Fruit fly (Drosophila melanogaster) whole organism, embryonic: ENCODE data around the gene mbm.

ENCODE experiments used
- ATbp ChIP-seq: fragments of 200-800 bp; sonication (Bioruptor generic); optimal IDR thresholded peaks from 2 replicates; lab custom pipeline; 2017; ENCODE audit warnings: missing biosample characterization, mild to moderate bottlenecking, missing genetic modification characterization, missing genetic modification reagents
- Aef1 ChIP-seq: fragments of 200-800 bp; sonication (Bioruptor generic); IDR thresholded peaks from 3 replicates; pipeline ENCODE4 v1.3.6; 2022; ENCODE audit warnings: missing biosample characterization, missing genetic modification characterization
- CG10321 ChIP-seq: fragments of 200-800 bp; sonication (Bioruptor generic); IDR thresholded peaks from 2 replicates; pipeline ENCODE4 v1.3.6; 2022; ENCODE audit warnings: missing biosample characterization, missing genetic modification characterization
- CG12391 ChIP-seq: fragments of 200-800 bp; sonication (Bioruptor generic); optimal IDR thresholded peaks from 3 replicates; lab custom pipeline; 2018; ENCODE audit warnings: missing biosample characterization, mild to moderate bottlenecking, missing genetic modification characterization, moderate library complexity
- CG14441 ChIP-seq: fragments of 200-800 bp; sonication (Bioruptor generic); IDR thresholded peaks from 2 replicates; pipeline ENCODE4 v1.3.6; 2022; ENCODE audit warnings: missing biosample characterization, missing genetic modification characterization
- CG15479 ChIP-seq: fragments of 200-800 bp; sonication (Bioruptor generic); optimal IDR thresholded peaks from 3 replicates; lab custom pipeline; 2019; ENCODE audit warnings: missing biosample characterization, mild to moderate bottlenecking, missing genetic modification characterization, moderate library complexity
- CG16779 ChIP-seq: fragments of 200-800 bp; sonication (Bioruptor generic); IDR thresholded peaks from 2 replicates; pipeline ENCODE4 v1.3.6; 2022; ENCODE audit warnings: missing biosample characterization, missing genetic modification characterization
- CG17361 ChIP-seq: fragments of 200-800 bp; sonication (Bioruptor generic); IDR thresholded peaks from 3 replicates; pipeline ENCODE4 v1.3.6; 2022; ENCODE audit warnings: missing biosample characterization, missing genetic modification characterization
- CG17568 ChIP-seq: fragments of 200-800 bp; sonication (Bioruptor generic); optimal IDR thresholded peaks from 2 replicates; lab custom pipeline; 2018; ENCODE audit warnings: missing biosample characterization, mild to moderate bottlenecking, missing genetic modification characterization, moderate library complexity
- CG17802 ChIP-seq: fragments of 200-800 bp; sonication (Bioruptor generic); optimal IDR thresholded peaks from 2 replicates; lab custom pipeline; 2018; ENCODE audit warnings: missing biosample characterization, mild to moderate bottlenecking, missing genetic modification characterization, moderate library complexity
- CG1832 ChIP-seq: fragments of 200-800 bp; sonication (Bioruptor generic); optimal IDR thresholded peaks from 2 replicates; lab custom pipeline; 2017; ENCODE audit warnings: missing biosample characterization, mild to moderate bottlenecking, missing genetic modification characterization, inconsistent platforms
- CG2116 ChIP-seq: fragments of 200-800 bp; sonication (Bioruptor generic); optimal IDR thresholded peaks from 3 replicates; lab custom pipeline; 2018; ENCODE audit warnings: missing biosample characterization, mild to moderate bottlenecking, missing genetic modification characterization
- CG3163 ChIP-seq: fragments of 200-800 bp; sonication (Bioruptor generic); optimal IDR thresholded peaks from 3 replicates; lab custom pipeline; 2016; ENCODE audit warnings: missing biosample characterization, missing genetic modification characterization
- CG34376 ChIP-seq: fragments of 200-800 bp; sonication (Bioruptor generic); optimal IDR thresholded peaks from 2 replicates; lab custom pipeline; 2018; ENCODE audit warnings: missing biosample characterization, mild to moderate bottlenecking, missing genetic modification characterization
- CG42726 ChIP-seq: fragments of 200-800 bp; sonication (Bioruptor generic); IDR thresholded peaks from 2 replicates; pipeline ENCODE4 v1.3.6; 2022; ENCODE audit warnings: missing biosample characterization, missing genetic modification characterization; ENCODE audit not compliant: partially characterized antibody
- CG5180 ChIP-seq: fragments of 200-800 bp; sonication (Bioruptor generic); optimal IDR thresholded peaks from 3 replicates; lab custom pipeline; 2017; ENCODE audit warnings: missing biosample characterization, missing genetic modification characterization, mild to moderate bottlenecking, moderate library complexity, missing genetic modification reagents
- CG7987 ChIP-seq: fragments of 200-800 bp; sonication (Bioruptor generic); optimal IDR thresholded peaks from 2 replicates; lab custom pipeline; 2018; ENCODE audit warnings: missing biosample characterization, mild to moderate bottlenecking, missing genetic modification characterization, moderate library complexity
- CG8281 ChIP-seq: fragments of 200-800 bp; sonication (Bioruptor generic); optimal IDR thresholded peaks from 2 replicates; lab custom pipeline; 2018; ENCODE audit warnings: missing biosample characterization, mild to moderate bottlenecking, missing genetic modification characterization, moderate library complexity
- CkIIα-i1 ChIP-seq: fragments of 200-800 bp; sonication (Bioruptor generic); IDR thresholded peaks from 2 replicates; pipeline ENCODE4 v1.3.6; 2022; ENCODE audit warnings: missing biosample characterization, missing genetic modification characterization
- D ChIP-seq, 2 experiments: fragments of 200-800 bp in 1 of 2; fragments of >200 bp in 1 of 2; sonication (Bioruptor generic) in 1 of 2; optimal IDR thresholded peaks; 2 replicates in 1 of 2; 3 replicates in 1 of 2; lab custom pipeline; 2017; ENCODE audit warnings: mild to moderate bottlenecking in 1 of 2, missing biosample characterization in 1 of 2, missing genetic modification characterization in 1 of 2, missing genetic modification reagents in 1 of 2
- HmgZ ChIP-seq: fragments of 200-800 bp; sonication (Bioruptor generic); optimal IDR thresholded peaks from 2 replicates; lab custom pipeline; 2018; ENCODE audit warnings: missing biosample characterization, mild to moderate bottlenecking, missing genetic modification characterization
- Hmx ChIP-seq: fragments of 200-800 bp; sonication (Bioruptor generic); optimal IDR thresholded peaks from 2 replicates; lab custom pipeline; 2016; ENCODE audit warnings: missing biosample characterization, missing genetic modification characterization
- Lpt ChIP-seq: fragments of >200 bp; optimal IDR thresholded peaks from 2 replicates; lab custom pipeline; 2018; ENCODE audit warnings: missing biosample characterization, missing genetic modification characterization
- Usf ChIP-seq: fragments of 200-800 bp; sonication (Bioruptor generic); optimal IDR thresholded peaks from 2 replicates; lab custom pipeline; 2017; ENCODE audit warnings: missing genotype, missing biosample characterization, missing genetic modification characterization
- ab ChIP-seq: fragments of 200-800 bp; sonication (Bioruptor generic); optimal IDR thresholded peaks from 2 replicates; lab custom pipeline; 2016; ENCODE audit warnings: missing biosample characterization, missing genetic modification characterization
- ap ChIP-seq: fragments of 200-800 bp; sonication (Bioruptor generic); IDR thresholded peaks from 2 replicates; pipeline ENCODE4 v1.3.6; 2022; ENCODE audit warnings: missing biosample characterization, missing genetic modification characterization
- az2 ChIP-seq: fragments of 200-800 bp; sonication (Bioruptor generic); optimal IDR thresholded peaks from 3 replicates; lab custom pipeline; 2016; ENCODE audit warnings: missing biosample characterization, missing genetic modification characterization
- cas ChIP-seq: fragments of 200-800 bp; sonication (Bioruptor generic); IDR thresholded peaks from 2 replicates; pipeline ENCODE4 v1.3.6; 2022; ENCODE audit warnings: missing biosample characterization, missing genetic modification characterization
- cg ChIP-seq: fragments of 200-800 bp; sonication (Bioruptor generic); optimal IDR thresholded peaks from 3 replicates; lab custom pipeline; 2019; ENCODE audit warnings: missing biosample characterization, mild to moderate bottlenecking, missing genetic modification characterization, moderate library complexity
- chinmo ChIP-seq: fragments of 200-800 bp; sonication (Bioruptor generic); IDR thresholded peaks from 4 replicates; pipeline ENCODE4 v1.3.6; 2022; ENCODE audit warnings: missing biosample characterization, missing genetic modification characterization; ENCODE audit not compliant: partially characterized antibody
- chm ChIP-seq: fragments of 200-800 bp; sonication (Bioruptor generic); IDR thresholded peaks from 2 replicates; pipeline ENCODE4 v1.3.6; 2022; ENCODE audit warnings: missing biosample characterization, missing genetic modification characterization
- chn ChIP-seq: fragments of 200-800 bp; sonication (Bioruptor generic); optimal IDR thresholded peaks from 2 replicates; lab custom pipeline; 2016; ENCODE audit warnings: missing biosample characterization, missing genetic modification characterization
- dmrt11E ChIP-seq: fragments of 200-800 bp; sonication (Bioruptor generic); optimal IDR thresholded peaks from 3 replicates; lab custom pipeline; 2018; ENCODE audit warnings: missing biosample characterization, mild to moderate bottlenecking, missing genetic modification characterization, moderate library complexity
- dpn ChIP-seq, 2 experiments: fragments of 200-800 bp; sonication (Bioruptor generic); optimal IDR thresholded peaks; 3 replicates each; lab custom pipeline; 2016; ENCODE audit warnings: missing biosample characterization in 2 of 2, missing genetic modification characterization in 2 of 2
- ftz-f1 ChIP-seq: fragments of 200-800 bp; sonication (Bioruptor generic); optimal IDR thresholded peaks from 2 replicates; lab custom pipeline; 2016; ENCODE audit warnings: missing biosample characterization, missing genetic modification characterization
- grn ChIP-seq: fragments of 200-800 bp; sonication (Bioruptor generic); optimal IDR thresholded peaks from 3 replicates; lab custom pipeline; 2017; ENCODE audit warnings: missing biosample characterization, missing genetic modification characterization
- gsb-n ChIP-seq: fragments of 200-800 bp; sonication (Bioruptor generic); optimal IDR thresholded peaks from 3 replicates; lab custom pipeline; 2018; ENCODE audit warnings: missing biosample characterization, mild to moderate bottlenecking, missing genetic modification characterization
- ind ChIP-seq: fragments of 200-800 bp; sonication (Bioruptor generic); optimal IDR thresholded peaks from 3 replicates; lab custom pipeline; 2016; ENCODE audit warnings: missing biosample characterization, missing genetic modification characterization
- kay ChIP-seq: fragments of 200-800 bp; sonication (Bioruptor generic); optimal IDR thresholded peaks from 2 replicates; lab custom pipeline; 2016; ENCODE audit warnings: missing biosample characterization, missing genetic modification characterization
- knrl ChIP-seq: fragments of 200-800 bp; sonication (Bioruptor generic); IDR thresholded peaks from 3 replicates; pipeline ENCODE4 v1.3.6; 2022; ENCODE audit warnings: missing biosample characterization, missing genetic modification characterization; ENCODE audit not compliant: partially characterized antibody
- lmd ChIP-seq: fragments of 200-800 bp; sonication (Bioruptor generic); IDR thresholded peaks from 2 replicates; pipeline ENCODE4 v1.3.6; 2022; ENCODE audit warnings: missing biosample characterization, missing genetic modification characterization
- onecut ChIP-seq: fragments of 200-800 bp; sonication (Bioruptor generic); IDR thresholded peaks from 2 replicates; pipeline ENCODE4 v1.3.6; 2022; ENCODE audit warnings: missing biosample characterization, missing genetic modification characterization
- pum ChIP-seq: fragments of 200-800 bp; sonication (Bioruptor generic); optimal IDR thresholded peaks from 2 replicates; lab custom pipeline; 2016; ENCODE audit warnings: missing biosample characterization, missing genetic modification characterization
- salm ChIP-seq: fragments of 200-800 bp; sonication (Bioruptor generic); optimal IDR thresholded peaks from 2 replicates; lab custom pipeline; 2018; ENCODE audit warnings: missing biosample characterization, mild to moderate bottlenecking, missing genetic modification characterization
- sima ChIP-seq: fragments of 200-800 bp; sonication (Bioruptor generic); optimal IDR thresholded peaks from 2 replicates; lab custom pipeline; 2016; ENCODE audit warnings: missing biosample characterization, missing genetic modification characterization
- tap ChIP-seq: fragments of 200-800 bp; optimal IDR thresholded peaks from 3 replicates; lab custom pipeline; 2019; ENCODE audit warnings: missing biosample characterization, mild to moderate bottlenecking, missing genetic modification characterization, moderate library complexity
- unc-4 ChIP-seq: fragments of 200-800 bp; sonication (Bioruptor generic); IDR thresholded peaks from 2 replicates; pipeline ENCODE4 v1.3.6; 2022; ENCODE audit warnings: missing biosample characterization, missing genetic modification characterization; ENCODE audit not compliant: partially characterized antibody
- z ChIP-seq: fragments of 200-800 bp; sonication (Bioruptor generic); IDR thresholded peaks from 3 replicates; pipeline ENCODE4 v1.3.6; 2022; ENCODE audit warnings: missing biosample characterization, missing genetic modification characterization
- zen ChIP-seq: fragments of 200-800 bp; sonication (Bioruptor generic); optimal IDR thresholded peaks from 3 replicates; lab custom pipeline; 2018; ENCODE audit warnings: missing biosample characterization, mild to moderate bottlenecking, missing genetic modification characterization, moderate library complexity

Gene mbm

DNA sequence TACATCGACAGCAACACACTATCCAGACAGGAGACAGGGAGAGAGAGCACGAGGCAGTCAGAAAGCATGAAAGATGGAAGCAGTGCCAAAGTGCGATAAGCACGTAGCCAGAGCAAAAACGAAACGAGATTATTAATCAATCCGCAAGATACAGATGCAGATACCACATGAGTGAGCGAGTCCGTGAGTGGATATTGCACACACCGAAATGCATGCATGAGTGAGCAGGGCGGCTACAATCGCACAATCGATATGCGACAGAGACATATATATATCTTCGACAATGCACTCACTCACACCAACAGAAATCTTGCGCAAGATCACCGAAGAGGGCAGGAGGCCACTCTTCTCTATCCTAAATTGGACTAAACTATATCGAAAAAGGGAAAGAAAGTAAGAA is 50.6 kb downstream of the mbm start:
- TF ChIP-seq Hmx (no peak), D (optimal IDR thresholded peaks at IDR 0.05; lab: Kevin White, UChicago) (peak; percentile 62), D (GFP tag; optimal IDR thresholded peaks at IDR 0.05; lab: Kevin White, UChicago) (no peak), Aef1 (GFP tag; lab: Robert Waterston, UW) (no peak), CG17802 (tag; lab: Kevin White, UChicago) (no peak), grn (GFP tag; lab: Kevin White, UChicago) (peak; percentile 87), ind (GFP tag; lab: Kevin White, UChicago) (no peak), CG15479 (GFP tag; lab: Kevin White, UChicago) (peak; percentile 92), CG17568 (GFP tag; lab: Kevin White, UChicago) (no peak), sima (GFP tag; lab: Kevin White, UChicago) (no peak), CG5180 (GFP tag; lab: Kevin White, UChicago) (no peak), CG12391 (no peak), pum (GFP tag; lab: Kevin White, UChicago) (no peak), cg (peak; percentile 49), Lpt (peak; percentile 11), ab (GFP tag; lab: Kevin White, UChicago) (no peak), CG10321 (peak; percentile 83), CG17361 (GFP tag; lab: Robert Waterston, UW) (no peak), z (GFP tag; lab: Robert Waterston, UW) (peak; percentile 83), ap (GFP tag; lab: Robert Waterston, UW) (no peak), CG1832 (GFP tag; lab: Kevin White, UChicago) (peak; percentile 58)
- TF ChIP-seq, all 482 proteins: peak for 8

DNA sequence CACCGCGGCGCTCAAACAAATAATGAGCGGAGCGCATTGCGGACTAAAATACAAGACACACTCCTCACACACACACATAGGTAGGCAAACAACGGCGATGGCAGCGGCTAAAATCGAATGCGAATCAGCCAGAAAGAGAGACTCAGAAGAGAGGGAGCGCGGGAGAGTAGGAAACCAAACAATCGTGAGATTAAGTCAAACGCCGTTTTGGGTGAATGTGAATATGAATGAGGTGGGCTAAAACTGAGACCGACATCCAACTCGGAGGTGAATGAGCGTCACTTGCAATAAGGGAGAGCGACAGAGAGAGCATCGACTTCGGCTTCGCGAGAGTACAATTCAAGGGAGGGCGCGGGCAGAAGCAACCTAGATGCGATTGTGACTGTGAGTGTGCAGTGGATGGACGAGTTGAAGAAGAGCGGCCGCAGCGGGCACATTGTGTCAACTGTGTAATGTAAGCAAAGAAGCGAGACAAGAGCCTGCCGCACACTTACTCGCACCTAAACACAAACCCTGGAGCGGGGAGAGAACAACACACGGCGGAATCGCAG is 51.5 kb downstream of the mbm start:
- TF ChIP-seq onecut (GFP tag; lab: Robert Waterston, UW) (peak; percentile 27; the same call in 1 of the 2 replicates), CkIIα-i1 (GFP tag; lab: Robert Waterston, UW) (no peak), CG42726 (GFP tag; lab: Robert Waterston, UW) (no peak), chm (GFP tag; lab: Robert Waterston, UW) (peak; percentile 25), ftz-f1 (GFP tag; lab: Kevin White, UChicago) (no peak), HmgZ (tag; lab: Kevin White, UChicago) (no peak), sima (GFP tag; lab: Kevin White, UChicago) (no peak), unc-4 (GFP tag; lab: Robert Waterston, UW) (0 out of 2 replicates have a peak, but pooled peaks have one; percentile 46), CG3163 (peak; percentile 83), az2 (GFP tag; lab: Kevin White, UChicago) (no peak), dmrt11E (tag; lab: Kevin White, UChicago) (no peak), ATbp (GFP tag; lab: Kevin White, UChicago) (peak; percentile 37), CG16779 (no peak), CG8281 (tag; lab: Kevin White, UChicago) (no peak), chn (GFP tag; lab: Kevin White, UChicago) (no peak), salm (tag; lab: Kevin White, UChicago) (peak; percentile 33), gsb-n (peak; percentile 20), chinmo (GFP tag; lab: Robert Waterston, UW) (peak; percentile 97), lmd (GFP tag; lab: Robert Waterston, UW) (no peak), kay (GFP tag; lab: Kevin White, UChicago) (no peak), pum (GFP tag; lab: Kevin White, UChicago) (no peak), dpn (GFP tag; optimal IDR thresholded peaks at IDR 0.05; lab: Kevin White, UChicago) (no peak), cas (GFP tag; lab: Robert Waterston, UW) (no peak), CG14441 (GFP tag; lab: Robert Waterston, UW) (no peak), tap (tag; lab: Kevin White, UChicago) (no peak), Usf (GFP tag; lab: Kevin White, UChicago) (no peak), knrl (GFP tag; lab: Robert Waterston, UW) (no peak), zen (tag; lab: Kevin White, UChicago) (peak; percentile 42), CG7987 (no peak), CG2116 (no peak), CG34376 (peak; percentile 5)
